Fruit fly (Drosophila melanogaster): Measurements from ENCODE around the gene GluRS-m.

GluRS-m gene

dm6 chr3L:16390793-16391192 is 26.2 kb downstream of the GluRS-m start:
- no peak for TF ChIP-seq psq (optimal IDR thresholded peaks at IDR 0.05)
- no peak for TF ChIP-seq CG8478 (optimal IDR thresholded peaks at IDR 0.05)
- TF ChIP-seq usp (GFP tag; optimal IDR thresholded peaks at IDR 0.05), result no peak
- TF ChIP-seq Dll (optimal IDR thresholded peaks at IDR 0.05), result no peak

dm6 chr3L:16385880-16386584 is 30.9 kb downstream of the GluRS-m start, which contains the start of the genes Agpat3 and RAF2:
Gene Agpat3, minus strand, starts transcription at chr3L:16385957.
Gene RAF2, plus strand, starts transcription at chr3L:16386327.
- no peak for TF ChIP-seq psq (optimal IDR thresholded peaks at IDR 0.05)

- TF ChIP-seq Dll (optimal IDR thresholded peaks at IDR 0.05) (no peak), EcR (GFP tag; optimal IDR thresholded peaks at IDR 0.05) (no peak), pan (optimal IDR thresholded peaks at IDR 0.05) (no peak), psq (optimal IDR thresholded peaks at IDR 0.05) (no peak), usp (GFP tag; optimal IDR thresholded peaks at IDR 0.05) (no peak), CG8478 (optimal IDR thresholded peaks at IDR 0.05) (no peak)
These were observed 31.6 kb downstream of the GluRS-m start for dm6 chr3L:16385252-16385879.

dm6 chr3L:16384145-16384705 is 32.8 kb downstream of the GluRS-m start:
- TF ChIP-seq Dll (optimal IDR thresholded peaks at IDR 0.05), result no peak
- no peak for TF ChIP-seq pan (optimal IDR thresholded peaks at IDR 0.05)
- TF ChIP-seq CG8478 (optimal IDR thresholded peaks at IDR 0.05), result no peak
- TF ChIP-seq EcR (GFP tag; optimal IDR thresholded peaks at IDR 0.05), result no peak
- no peak for TF ChIP-seq psq (optimal IDR thresholded peaks at IDR 0.05)
- TF ChIP-seq usp (GFP tag; optimal IDR thresholded peaks at IDR 0.05), result no peak

dm6 chr3L:16383056-16383455 is 33.9 kb downstream of the GluRS-m start:
- TF ChIP-seq Dll (optimal IDR thresholded peaks at IDR 0.05) (no peak), pan (optimal IDR thresholded peaks at IDR 0.05) (no peak), CG8478 (optimal IDR thresholded peaks at IDR 0.05) (no peak), EcR (GFP tag; optimal IDR thresholded peaks at IDR 0.05) (no peak), usp (GFP tag; optimal IDR thresholded peaks at IDR 0.05) (no peak), psq (optimal IDR thresholded peaks at IDR 0.05) (no peak)

- no peak for TF ChIP-seq usp (GFP tag; optimal IDR thresholded peaks at IDR 0.05)
- no peak for TF ChIP-seq Dll (optimal IDR thresholded peaks at IDR 0.05)
- no peak for TF ChIP-seq pan (optimal IDR thresholded peaks at IDR 0.05)
- TF ChIP-seq psq (optimal IDR thresholded peaks at IDR 0.05), result no peak
- no peak for TF ChIP-seq EcR (GFP tag; optimal IDR thresholded peaks at IDR 0.05)
- TF ChIP-seq CG8478 (optimal IDR thresholded peaks at IDR 0.05), result no peak
These were observed 35.7 kb downstream of the GluRS-m start, which contains the start of gene Agpat4 for dm6 chr3L:16381184-16381797. Gene Agpat4, minus strand, starts transcription at chr3L:16381570.

- TF ChIP-seq CG8478 (optimal IDR thresholded peaks at IDR 0.05), result no peak
- TF ChIP-seq usp (GFP tag; optimal IDR thresholded peaks at IDR 0.05), result no peak
- TF ChIP-seq Dll (optimal IDR thresholded peaks at IDR 0.05), result no peak
- no peak for TF ChIP-seq pan (optimal IDR thresholded peaks at IDR 0.05)
- TF ChIP-seq EcR (GFP tag; optimal IDR thresholded peaks at IDR 0.05), result no peak
- no peak for TF ChIP-seq psq (optimal IDR thresholded peaks at IDR 0.05)
These were observed 36.2 kb downstream of the GluRS-m start for dm6 chr3L:16380770-16381169.

dm6 chr3L:16377768-16378764 is 38.9 kb downstream of the GluRS-m start, which contains the start of gene roq:
Gene roq, minus strand, starts transcription at chr3L:16378566.
- no peak for TF ChIP-seq pan (optimal IDR thresholded peaks at IDR 0.05)
- TF ChIP-seq EcR (GFP tag; optimal IDR thresholded peaks at IDR 0.05), result no peak
- TF ChIP-seq usp (GFP tag; optimal IDR thresholded peaks at IDR 0.05), result no peak
- no peak for TF ChIP-seq Dll (optimal IDR thresholded peaks at IDR 0.05)
- peak; percentile 9 for TF ChIP-seq CG8478 (optimal IDR thresholded peaks at IDR 0.05)

dm6 chr3L:16369526-16369925 is 47.5 kb downstream of the GluRS-m start, which contains the start of gene CG18814:
Gene CG18814, plus strand, starts transcription at chr3L:16369826.
- TF ChIP-seq pan (optimal IDR thresholded peaks at IDR 0.05) (no peak), Dll (optimal IDR thresholded peaks at IDR 0.05) (no peak), EcR (GFP tag; optimal IDR thresholded peaks at IDR 0.05) (no peak), usp (GFP tag; optimal IDR thresholded peaks at IDR 0.05) (no peak), CG8478 (optimal IDR thresholded peaks at IDR 0.05) (no peak), psq (optimal IDR thresholded peaks at IDR 0.05) (no peak)

dm6 chr3L:16368199-16368598 is 48.8 kb downstream of the GluRS-m start, which contains the start of gene CG4842:
Gene CG4842, plus strand, starts transcription at chr3L:16368389.
- TF ChIP-seq psq (optimal IDR thresholded peaks at IDR 0.05) (no peak), pan (optimal IDR thresholded peaks at IDR 0.05) (no peak), CG8478 (optimal IDR thresholded peaks at IDR 0.05) (no peak), Dll (optimal IDR thresholded peaks at IDR 0.05) (no peak), EcR (GFP tag; optimal IDR thresholded peaks at IDR 0.05) (no peak), usp (GFP tag; optimal IDR thresholded peaks at IDR 0.05) (no peak)

- TF ChIP-seq Dll (optimal IDR thresholded peaks at IDR 0.05) (no peak), psq (optimal IDR thresholded peaks at IDR 0.05) (no peak), usp (GFP tag; optimal IDR thresholded peaks at IDR 0.05) (no peak), EcR (GFP tag; optimal IDR thresholded peaks at IDR 0.05) (no peak), pan (optimal IDR thresholded peaks at IDR 0.05) (no peak), CG8478 (optimal IDR thresholded peaks at IDR 0.05) (no peak)
These were observed 49.7 kb downstream of the GluRS-m start, which contains the start of gene Cpr72Ec for dm6 chr3L:16367240-16367639. Gene Cpr72Ec, minus strand, starts transcription at chr3L:16367340.

Data from whole organism.